Fruit fly (Drosophila melanogaster): ENCODE results near the gene MnM.

Gene MnM

DNA sequence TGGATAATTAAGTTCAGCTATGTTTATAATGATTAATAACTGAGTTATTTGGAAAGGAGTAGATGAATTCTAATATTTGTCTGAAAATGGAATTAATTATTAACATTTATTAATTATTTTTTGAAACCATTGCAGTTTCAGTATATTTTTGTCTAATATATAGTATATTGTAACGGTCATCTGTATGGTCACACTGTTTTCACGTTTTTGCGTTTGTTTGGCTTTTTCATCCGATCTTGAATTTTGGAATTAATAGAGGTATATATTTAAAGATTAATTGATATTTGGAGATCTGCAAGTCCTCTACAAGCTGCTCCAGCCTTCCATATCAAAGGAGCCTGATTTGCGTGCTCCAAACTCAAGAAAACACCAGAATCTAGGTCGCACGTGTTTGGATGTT is 9.3 kb downstream of the MnM start, which contains the start of the genes CG32278 and CG32281:
Gene CG32278 (plus strand): TSS at position 180 of the 400 bp plus-strand sequence.
Gene CG32281 (plus strand): TSS at position 269 of the 400 bp plus-strand sequence.
- TF ChIP-seq CG11294 (GFP tag; IDR thresholded peaks at IDR 0.05) (no peak), OdsH (GFP tag; optimal IDR thresholded peaks at IDR 0.05) (no peak), Eip78C (GFP tag) (no peak)

DNA sequence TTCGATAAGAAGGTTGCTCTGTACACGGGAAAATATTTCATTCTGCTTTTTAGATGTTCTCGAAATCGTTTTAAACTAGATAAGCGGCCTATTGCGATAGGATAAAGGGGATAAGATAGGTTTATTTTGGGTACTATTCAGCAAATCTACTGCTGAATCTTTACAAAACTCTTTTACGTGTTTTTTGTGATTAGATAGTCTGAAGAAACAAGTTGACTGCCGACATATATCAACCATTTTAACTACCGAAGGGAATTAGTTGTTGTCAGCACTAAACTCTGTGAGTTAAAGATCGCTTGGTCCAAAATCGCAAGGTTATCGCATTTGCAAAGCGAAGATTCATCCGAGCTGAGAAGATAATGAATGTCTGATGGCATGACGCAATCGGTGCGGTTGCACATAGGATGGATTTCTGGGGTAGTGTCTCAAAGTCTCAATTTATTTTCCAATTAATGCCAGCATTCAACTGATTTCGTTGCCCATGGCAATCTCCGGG is 12.1 kb downstream of the MnM start, which contains the start of gene Asciz:
Gene Asciz (minus strand): TSS at position 51 of the 496 bp plus-strand sequence.
- TF ChIP-seq CG6163 (GFP tag; IDR thresholded peaks at IDR 0.05) (no peak), svp (GFP tag) (peak; percentile 92)

DNA sequence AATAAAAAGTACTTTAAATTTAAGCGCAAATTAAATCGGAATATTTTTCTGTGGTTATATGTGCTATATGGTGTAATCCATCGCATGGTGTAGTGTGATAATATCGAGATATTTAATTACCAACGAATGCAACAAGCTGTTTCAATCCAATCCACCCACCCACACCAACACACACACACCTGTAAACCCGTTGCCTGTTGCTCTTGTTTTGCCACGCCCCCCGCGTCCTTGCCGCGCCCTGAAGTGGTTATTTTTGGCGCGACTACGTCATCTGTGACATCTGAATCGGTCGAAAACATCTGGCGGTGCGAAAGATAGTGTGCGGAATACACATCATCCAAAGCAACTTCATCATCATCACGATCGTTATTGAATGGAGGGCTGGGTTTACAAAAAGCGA is 13.0 kb downstream of the MnM start:
- peak; percentile 15 for TF ChIP-seq vri (GFP tag; optimal IDR thresholded peaks at IDR 0.05)
- no peak for TF ChIP-seq svp (GFP tag)
- TF ChIP-seq fd85E (GFP tag; optimal IDR thresholded peaks at IDR 0.05), result no peak

DNA sequence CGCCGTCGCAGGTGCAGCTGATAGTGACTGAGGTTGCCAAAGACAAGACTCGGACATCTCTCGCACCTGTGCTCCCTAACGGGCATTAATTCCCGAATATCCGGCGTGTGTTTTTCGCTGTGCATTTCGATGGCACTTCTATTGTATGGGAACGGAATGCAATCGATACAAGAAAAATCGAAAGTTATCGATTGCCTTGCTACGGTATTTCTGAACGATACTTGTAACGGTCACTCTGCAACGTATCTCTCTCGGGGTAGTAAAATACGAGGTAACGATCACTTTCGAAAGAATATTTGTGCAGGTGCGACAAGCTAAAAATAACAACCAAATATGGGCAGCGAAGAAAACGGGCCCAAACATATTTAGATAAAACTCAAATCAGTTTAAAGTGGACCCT is 13.4 kb downstream of the MnM start, which contains the start of gene CG32280:
Gene CG32280 (plus strand): TSS at position 231 of the 400 bp plus-strand sequence.
- TF ChIP-seq CG8119 (GFP tag; IDR thresholded peaks at IDR 0.05) (no peak), svp (GFP tag) (no peak), Blimp-1 (GFP tag; optimal IDR thresholded peaks at IDR 0.05) (no peak), Sox102F (GFP tag; optimal IDR thresholded peaks at IDR 0.05) (no peak), CG31627 (GFP tag; optimal IDR thresholded peaks at IDR 0.05) (peak; percentile 23), CG15336 (GFP tag; IDR thresholded peaks at IDR 0.05) (no peak), cyc (GFP tag; optimal IDR thresholded peaks at IDR 0.05) (peak; percentile 36), CG34406 (GFP tag; optimal IDR thresholded peaks at IDR 0.05) (no peak), Ets96B (tag; optimal IDR thresholded peaks at IDR 0.05) (no peak), CG6792 (GFP tag; optimal IDR thresholded peaks at IDR 0.05) (peak; percentile 5), lz (GFP tag; optimal IDR thresholded peaks at IDR 0.05) (peak; percentile 29), esn (GFP tag; optimal IDR thresholded peaks at IDR 0.05) (peak; percentile 48), CG10631 (GFP tag; optimal IDR thresholded peaks at IDR 0.05) (no peak), Ets21C (GFP tag; optimal IDR thresholded peaks at IDR 0.05) (peak; percentile 20), Hr39 (GFP tag; optimal IDR thresholded peaks at IDR 0.05) (peak; percentile 33), CG9139 (GFP tag; optimal IDR thresholded peaks at IDR 0.05) (no peak), topi (GFP tag; optimal IDR thresholded peaks at IDR 0.05) (no peak), CG11762 (GFP tag; optimal IDR thresholded peaks at IDR 0.05; ENCODE audit: insufficient read depth) (no peak), CG16779 (tag; optimal IDR thresholded peaks at IDR 0.05) (no peak), vri (GFP tag; optimal IDR thresholded peaks at IDR 0.05) (no peak), CG1621 (tag; optimal IDR thresholded peaks at IDR 0.05) (peak; percentile 67), acj6 (GFP tag; optimal IDR thresholded peaks at IDR 0.05) (no peak), CG6808 (GFP tag; optimal IDR thresholded peaks at IDR 0.05) (no peak), Sox14 (GFP tag; optimal IDR thresholded peaks at IDR 0.05) (peak; percentile 27), CG6276 (GFP tag; optimal IDR thresholded peaks at IDR 0.05) (no peak), CG8632 (GFP tag; optimal IDR thresholded peaks at IDR 0.05) (no peak), CG10669 (GFP tag; optimal IDR thresholded peaks at IDR 0.05) (no peak), Sox15 (GFP tag; optimal IDR thresholded peaks at IDR 0.05) (no peak), spab (GFP tag; optimal IDR thresholded peaks at IDR 0.05) (no peak), salr (GFP tag; optimal IDR thresholded peaks at IDR 0.05) (no peak), net (GFP tag; optimal IDR thresholded peaks at IDR 0.05) (no peak), pdm3 (GFP tag; optimal IDR thresholded peaks at IDR 0.05) (no peak)

Data from whole organism, prepupa.